Fruit fly (Drosophila melanogaster) S2 (cell line): ENCODE measurements around the gene S-Lap1.

Source experiments
- CG8478 ChIP-seq: fragments of >200 bp; optimal IDR thresholded peaks from 2 replicates; lab custom pipeline; 2018
- CTCF ChIP-seq, 2 experiments: fragments of >200 bp; optimal IDR thresholded peaks; 2 replicates each; lab custom pipeline; 2018

dm6 chr3L:8656725-8657428, 39.8 kb downstream of the S-Lap1 start:
- TF ChIP-seq CTCF (optimal IDR thresholded peaks at IDR 0.05; lab: Kevin White, UChicago): no peak
- TF ChIP-seq CG8478 (lab: Kevin White, UChicago): no peak
